Fruit fly (Drosophila melanogaster) whole organism, prepupa: ENCODE data around the gene Teh3.

Source experiments
- Blimp-1 ChIP-seq: fragments of 200-800 bp; sonication (Bioruptor generic); optimal IDR thresholded peaks from 3 replicates; lab custom pipeline; 2017; ENCODE audit warnings: missing biosample characterization, missing genetic modification characterization, mild to moderate bottlenecking, moderate library complexity, missing genetic modification reagents
- CG10631 ChIP-seq: fragments of 200-800 bp; sonication (Bioruptor generic); optimal IDR thresholded peaks from 2 replicates; lab custom pipeline; 2016; ENCODE audit warnings: missing biosample characterization, missing genetic modification characterization
- CG10669 ChIP-seq: fragments of 200-800 bp; sonication (Bioruptor generic); optimal IDR thresholded peaks from 3 replicates; lab custom pipeline; 2018; ENCODE audit warnings: missing biosample characterization, mild to moderate bottlenecking, missing genetic modification characterization, moderate library complexity
- CG11294 ChIP-seq: fragments of 200-800 bp; sonication (Bioruptor generic); IDR thresholded peaks from 2 replicates; pipeline ENCODE4 v1.3.6; 2022; ENCODE audit warnings: missing biosample characterization, missing genetic modification characterization
- CG11902 ChIP-seq: fragments of 200-800 bp; sonication (Bioruptor generic); optimal IDR thresholded peaks from 3 replicates; lab custom pipeline; 2016; ENCODE audit warnings: missing biosample characterization, missing genetic modification characterization
- CG1621 ChIP-seq: fragments of 200-800 bp; sonication (Bioruptor generic); optimal IDR thresholded peaks from 3 replicates; lab custom pipeline; 2018; ENCODE audit warnings: missing biosample characterization, mild to moderate bottlenecking, missing genetic modification characterization
- CG16779 ChIP-seq: fragments of 200-800 bp; sonication (Bioruptor generic); optimal IDR thresholded peaks from 3 replicates; lab custom pipeline; 2017; ENCODE audit warnings: missing biosample characterization, mild to moderate bottlenecking, missing genetic modification characterization
- CG3032 ChIP-seq: fragments of 200-800 bp; optimal IDR thresholded peaks from 2 replicates; lab custom pipeline; 2019; ENCODE audit warnings: missing biosample characterization, mild to moderate bottlenecking, missing genetic modification characterization, moderate library complexity
- CG31627 ChIP-seq: fragments of 200-800 bp; sonication (Bioruptor generic); optimal IDR thresholded peaks from 3 replicates; lab custom pipeline; 2016; ENCODE audit warnings: missing biosample characterization, missing genetic modification characterization
- CG32006 ChIP-seq: fragments of 200-800 bp; sonication (Bioruptor generic); optimal IDR thresholded peaks from 3 replicates; lab custom pipeline; 2017; ENCODE audit warnings: missing biosample characterization, mild to moderate bottlenecking, missing genetic modification characterization
- CG34406 ChIP-seq: fragments of 200-800 bp; sonication (Bioruptor generic); optimal IDR thresholded peaks from 3 replicates; lab custom pipeline; 2016; ENCODE audit warnings: missing biosample characterization, missing genetic modification characterization
- CG4318 ChIP-seq: fragments of 200-800 bp; sonication (Bioruptor generic); optimal IDR thresholded peaks from 3 replicates; lab custom pipeline; 2017; ENCODE audit warnings: missing biosample characterization, mild to moderate bottlenecking, missing genetic modification characterization
- CG6163 ChIP-seq: fragments of 200-800 bp; sonication (Bioruptor generic); IDR thresholded peaks from 3 replicates; pipeline ENCODE4 v1.3.6; 2022; ENCODE audit warnings: missing biosample characterization, missing genetic modification characterization
- CG6276 ChIP-seq: fragments of 200-800 bp; sonication (Bioruptor generic); optimal IDR thresholded peaks from 2 replicates; lab custom pipeline; 2017; ENCODE audit warnings: missing biosample characterization, mild to moderate bottlenecking, missing genetic modification characterization
- CG6854 ChIP-seq: fragments of 200-800 bp; sonication (Bioruptor generic); optimal IDR thresholded peaks from 2 replicates; lab custom pipeline; 2017; ENCODE audit warnings: missing biosample characterization, mild to moderate bottlenecking, missing genetic modification characterization
- CG7368 ChIP-seq: fragments of 200-800 bp; sonication (Bioruptor generic); optimal IDR thresholded peaks from 3 replicates; lab custom pipeline; 2016; ENCODE audit warnings: missing biosample characterization, missing genetic modification characterization
- CG8119 ChIP-seq: fragments of 200-800 bp; sonication (Bioruptor generic); IDR thresholded peaks from 3 replicates; pipeline ENCODE4 v1.3.6; 2022; ENCODE audit warnings: missing biosample characterization, missing genetic modification characterization
- CG8632 ChIP-seq: fragments of 200-800 bp; sonication (Bioruptor generic); optimal IDR thresholded peaks from 3 replicates; lab custom pipeline; 2016; ENCODE audit warnings: missing biosample characterization, missing genetic modification characterization
- CG9139 ChIP-seq: fragments of 200-800 bp; sonication (Bioruptor generic); optimal IDR thresholded peaks from 3 replicates; lab custom pipeline; 2017; ENCODE audit warnings: missing biosample characterization, mild to moderate bottlenecking, missing genetic modification characterization
- Eip75B ChIP-seq: fragments of 200-800 bp; sonication (Bioruptor generic); optimal IDR thresholded peaks from 3 replicates; lab custom pipeline; 2016; ENCODE audit warnings: missing biosample characterization, missing genetic modification characterization
- Eip78C ChIP-seq: fragments of 200-800 bp; sonication (Bioruptor generic); peaks from one replicate; lab custom pipeline; 2016; ENCODE audit warnings: missing biosample characterization, missing genetic modification characterization
- Ets21C ChIP-seq: fragments of 200-800 bp; sonication (Bioruptor generic); optimal IDR thresholded peaks from 3 replicates; lab custom pipeline; 2016; ENCODE audit warnings: missing biosample characterization, missing genetic modification characterization
- Ets96B ChIP-seq: fragments of 200-800 bp; optimal IDR thresholded peaks from 2 replicates; lab custom pipeline; 2019; ENCODE audit warnings: missing biosample characterization, mild to moderate bottlenecking, missing genetic modification characterization, moderate library complexity
- Gug ChIP-seq: fragments of 200-800 bp; sonication (Bioruptor generic); IDR thresholded peaks from 2 replicates; pipeline ENCODE4 v1.3.6; 2022; ENCODE audit warnings: missing biosample characterization, missing genetic modification characterization
- Hr38 ChIP-seq: sonication (Bioruptor generic); optimal IDR thresholded peaks from 2 replicates; lab custom pipeline; 2016; ENCODE audit warnings: missing biosample characterization, missing genetic modification characterization
- Hr4 ChIP-seq: fragments of 200-800 bp; sonication (Bioruptor generic); optimal IDR thresholded peaks from 3 replicates; lab custom pipeline; 2016; ENCODE audit warnings: missing biosample characterization, missing genetic modification characterization
- Lpt ChIP-seq: fragments of 200-800 bp; sonication (Bioruptor generic); optimal IDR thresholded peaks from 3 replicates; lab custom pipeline; 2016; ENCODE audit warnings: missing biosample characterization, missing genetic modification characterization
- Smox ChIP-seq: fragments of 200-800 bp; sonication (Bioruptor generic); optimal IDR thresholded peaks from 3 replicates; lab custom pipeline; 2016; ENCODE audit warnings: missing biosample characterization, missing genetic modification characterization
- Sox102F ChIP-seq: fragments of 200-800 bp; sonication (Bioruptor generic); optimal IDR thresholded peaks from 2 replicates; lab custom pipeline; 2016; ENCODE audit warnings: missing biosample characterization, mild to moderate bottlenecking, missing genetic modification characterization
- Sox14 ChIP-seq: fragments of 200-800 bp; sonication (Bioruptor generic); optimal IDR thresholded peaks from 3 replicates; lab custom pipeline; 2016; ENCODE audit warnings: missing biosample characterization, missing genetic modification characterization
- acj6 ChIP-seq: fragments of 200-800 bp; sonication (Bioruptor generic); optimal IDR thresholded peaks from 3 replicates; lab custom pipeline; 2016; ENCODE audit warnings: missing biosample characterization, missing genetic modification characterization
- cyc ChIP-seq: fragments of 200-800 bp; sonication (Bioruptor generic); optimal IDR thresholded peaks from 3 replicates; lab custom pipeline; 2016; ENCODE audit warnings: missing biosample characterization, missing genetic modification characterization
- dsx ChIP-seq: fragments of 200-800 bp; optimal IDR thresholded peaks from 3 replicates; lab custom pipeline; 2019; ENCODE audit warnings: missing biosample characterization, mild to moderate bottlenecking, missing genetic modification characterization, moderate library complexity; ENCODE audit not compliant: poor library complexity, severe bottlenecking
- esn ChIP-seq: fragments of 200-800 bp; sonication (Bioruptor generic); optimal IDR thresholded peaks from 2 replicates; lab custom pipeline; 2016; ENCODE audit warnings: missing biosample characterization, mild to moderate bottlenecking, missing genetic modification characterization, moderate library complexity
- fd59A ChIP-seq: fragments of 200-800 bp; sonication (Bioruptor generic); optimal IDR thresholded peaks from 2 replicates; lab custom pipeline; 2017; ENCODE audit warnings: missing biosample characterization, mild to moderate bottlenecking, missing genetic modification characterization, missing genetic modification reagents
- fd85E ChIP-seq: fragments of 200-800 bp; sonication (Bioruptor generic); optimal IDR thresholded peaks from 3 replicates; lab custom pipeline; 2016; ENCODE audit warnings: missing biosample characterization, missing genetic modification characterization
- fkh ChIP-seq: fragments of 200-800 bp; sonication (Bioruptor generic); optimal IDR thresholded peaks from 3 replicates; lab custom pipeline; 2017; ENCODE audit warnings: missing biosample characterization, mild to moderate bottlenecking, missing genetic modification characterization, moderate library complexity
- lz ChIP-seq: fragments of 200-800 bp; sonication (Bioruptor generic); optimal IDR thresholded peaks from 3 replicates; lab custom pipeline; 2016; ENCODE audit warnings: missing biosample characterization, missing genetic modification characterization
- net ChIP-seq: fragments of 200-800 bp; sonication (Bioruptor generic); optimal IDR thresholded peaks from 3 replicates; lab custom pipeline; 2016; ENCODE audit warnings: missing biosample characterization, missing genetic modification characterization
- pdm3 ChIP-seq: fragments of 200-800 bp; sonication (Bioruptor generic); optimal IDR thresholded peaks from 3 replicates; lab custom pipeline; 2016; ENCODE audit warnings: missing biosample characterization, missing genetic modification characterization
- salr ChIP-seq, 2 experiments: fragments of 200-800 bp; sonication (Bioruptor generic); optimal IDR thresholded peaks; 3 replicates each; lab custom pipeline; 2016 to 2018; ENCODE audit warnings: missing biosample characterization in 2 of 2, missing genetic modification characterization in 2 of 2, mild to moderate bottlenecking in 1 of 2
- spab ChIP-seq: fragments of 200-800 bp; sonication (Bioruptor generic); optimal IDR thresholded peaks from 2 replicates; lab custom pipeline; 2017; ENCODE audit warnings: missing biosample characterization, mild to moderate bottlenecking, missing genetic modification characterization, missing genetic modification reagents
- ss ChIP-seq, 2 experiments: fragments of 200-800 bp; sonication (Bioruptor generic); optimal IDR thresholded peaks; 2 replicates in 1 of 2; 3 replicates in 1 of 2; lab custom pipeline; 2017 to 2018; ENCODE audit warnings: mild to moderate bottlenecking in 2 of 2, missing biosample characterization in 2 of 2, missing genetic modification characterization in 2 of 2, moderate library complexity in 1 of 2
- svp ChIP-seq: fragments of 200-800 bp; sonication (Bioruptor generic); peaks from one replicate; lab custom pipeline; 2016; ENCODE audit warnings: missing biosample characterization, missing genetic modification characterization
- topi ChIP-seq: fragments of 200-800 bp; sonication (Bioruptor generic); optimal IDR thresholded peaks from 3 replicates; lab custom pipeline; 2016; ENCODE audit warnings: missing biosample characterization, missing genetic modification characterization
- vri ChIP-seq: fragments of 200-800 bp; sonication (Bioruptor generic); optimal IDR thresholded peaks from 3 replicates; lab custom pipeline; 2016; ENCODE audit warnings: missing biosample characterization, mild to moderate bottlenecking, missing genetic modification characterization

Gene Teh3

DNA sequence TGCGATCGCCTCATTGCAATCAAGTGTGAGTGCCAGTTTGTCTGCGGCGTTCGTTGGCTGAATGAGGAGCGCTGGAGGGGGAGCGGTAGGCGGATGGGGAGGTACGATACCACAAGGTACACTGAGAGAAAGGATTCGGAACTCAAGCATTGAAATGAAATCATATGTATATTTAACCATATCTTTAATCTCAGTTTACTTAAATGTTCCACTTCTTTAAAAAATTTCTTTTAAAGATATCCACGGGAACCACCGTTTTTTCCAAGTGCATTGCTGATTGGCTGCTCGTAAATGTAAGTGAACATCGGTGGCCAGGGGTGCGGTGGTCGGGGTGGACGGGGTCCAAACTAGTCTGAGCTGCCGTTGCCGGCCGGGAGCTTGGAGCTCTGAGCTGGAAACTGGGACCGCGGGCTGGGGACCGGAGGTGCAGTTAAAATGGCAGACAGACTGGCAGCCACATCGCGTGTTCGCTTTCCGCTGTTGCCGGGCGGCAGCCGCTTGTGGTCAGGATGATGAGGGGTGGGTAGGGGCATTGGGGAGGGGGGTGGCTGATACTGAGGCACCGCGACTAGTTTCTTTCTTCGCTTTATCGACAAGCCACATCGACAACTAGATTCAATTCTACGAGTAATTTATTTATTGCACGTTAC is 43.8 kb upstream of the Teh3 start (continued):
- TF ChIP-seq fkh (GFP tag; lab: Kevin White, UChicago) (peak; percentile 61), CG6276 (GFP tag; lab: Kevin White, UChicago) (peak; percentile 99), CG31627 (GFP tag; lab: Kevin White, UChicago) (peak; percentile 95), fd85E (peak; percentile 80), spab (GFP tag; lab: Kevin White, UChicago) (peak; percentile 99), lz (GFP tag; lab: Kevin White, UChicago) (peak; percentile 98), CG8632 (GFP tag; lab: Kevin White, UChicago) (peak; percentile 98), CG16779 (tag; lab: Kevin White, UChicago) (peak; percentile 98), Eip78C (peak; percentile 100), CG9139 (GFP tag; lab: Kevin White, UChicago) (peak; percentile 98), Smox (GFP tag; lab: Kevin White, UChicago) (peak; percentile 91), CG8119 (GFP tag; lab: Robert Waterston, UW) (peak; percentile 100), ss (GFP tag; optimal IDR thresholded peaks at IDR 0.05; lab: Kevin White, UChicago) (peak; percentile 98 to 99), Hr38 (GFP tag; lab: Kevin White, UChicago) (peak; percentile 87), Lpt (GFP tag; lab: Kevin White, UChicago) (peak; percentile 97), salr (GFP tag; optimal IDR thresholded peaks at IDR 0.05; lab: Kevin White, UChicago) (peak; percentile 96 to 98), Eip75B (GFP tag; lab: Kevin White, UChicago) (peak; percentile 99), Ets21C (peak; percentile 91), CG6854 (peak; percentile 89), acj6 (peak; percentile 98), CG7368 (GFP tag; lab: Kevin White, UChicago) (peak; percentile 98), CG11294 (peak; percentile 98), CG1621 (tag; lab: Kevin White, UChicago) (peak; percentile 98), net (GFP tag; lab: Kevin White, UChicago) (peak; percentile 98), topi (GFP tag; lab: Kevin White, UChicago) (peak; percentile 98)

DNA sequence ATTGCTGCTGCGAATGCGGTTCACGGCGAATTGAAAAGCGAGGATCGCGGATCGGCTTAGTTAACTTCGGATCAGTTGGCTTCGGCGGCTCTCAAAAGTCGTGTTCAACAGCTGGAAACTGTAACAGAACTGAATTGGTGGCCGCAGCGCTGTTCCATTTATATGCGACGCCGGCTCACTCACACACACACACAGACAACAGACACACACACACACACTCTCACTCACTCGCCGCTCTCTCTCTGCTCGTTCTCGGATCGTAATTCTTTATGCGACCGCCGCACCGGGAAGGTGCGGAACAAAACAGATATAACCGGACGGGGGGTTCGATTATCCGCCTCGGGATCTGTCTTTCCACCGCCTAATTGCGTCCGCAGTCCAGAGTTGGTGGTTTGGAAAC is 42.7 kb upstream of the Teh3 start, which contains the start of gene CG46460:
CG46460 (minus strand) TSS at position 139 of the 400 bp plus-strand sequence.
- TF ChIP-seq Ets96B (tag; lab: Kevin White, UChicago) (peak; percentile 25), Gug (GFP tag; lab: Robert Waterston, UW) (0 out of 2 replicates have a peak, but pooled peaks have one; percentile 9), fd85E (no peak), Smox (GFP tag; lab: Kevin White, UChicago) (peak; percentile 8), CG34406 (GFP tag; lab: Kevin White, UChicago) (no peak), net (GFP tag; lab: Kevin White, UChicago) (no peak), CG11902 (GFP tag; lab: Kevin White, UChicago) (no peak), topi (GFP tag; lab: Kevin White, UChicago) (peak; percentile 11), Sox14 (GFP tag; lab: Kevin White, UChicago) (no peak), CG3032 (tag; lab: Kevin White, UChicago) (peak; percentile 4), pdm3 (GFP tag; lab: Kevin White, UChicago) (no peak), CG31627 (GFP tag; lab: Kevin White, UChicago) (peak; percentile 39), CG32006 (no peak), CG16779 (tag; lab: Kevin White, UChicago) (peak; percentile 1), Hr4 (GFP tag; lab: Kevin White, UChicago) (no peak), CG9139 (GFP tag; lab: Kevin White, UChicago) (peak; percentile 11), CG6276 (GFP tag; lab: Kevin White, UChicago) (no peak), cyc (peak; percentile 25), dsx (GFP tag; lab: Kevin White, UChicago) (no peak), ss (GFP tag; optimal IDR thresholded peaks at IDR 0.05; lab: Kevin White, UChicago) (peak in 1 of 2 experiments; percentile 7), svp (GFP tag; lab: Kevin White, UChicago) (peak; percentile 83), Ets21C (peak; percentile 26), CG4318 (GFP tag; lab: Kevin White, UChicago) (no peak), CG6163 (GFP tag; lab: Robert Waterston, UW) (0 out of 3 replicates have a peak, but pooled peaks have one; percentile 16), Blimp-1 (GFP tag; lab: Kevin White, UChicago) (peak; percentile 17), Hr38 (GFP tag; lab: Kevin White, UChicago) (no peak), CG6854 (no peak), Lpt (GFP tag; lab: Kevin White, UChicago) (no peak), vri (GFP tag; lab: Kevin White, UChicago) (no peak), acj6 (peak; percentile 5), CG10631 (GFP tag; lab: Kevin White, UChicago) (no peak), esn (GFP tag; lab: Kevin White, UChicago) (peak; percentile 20), fd59A (GFP tag; lab: Kevin White, UChicago) (no peak), lz (GFP tag; lab: Kevin White, UChicago) (peak; percentile 49), CG1621 (tag; lab: Kevin White, UChicago) (peak; percentile 94), Sox102F (GFP tag; lab: Kevin White, UChicago) (peak; percentile 26), CG7368 (GFP tag; lab: Kevin White, UChicago) (no peak), CG10669 (GFP tag; lab: Kevin White, UChicago) (peak; percentile 26)
